Worm (Caenorhabditis elegans): ENCODE measurements around the gene W06F12.2.

ce11 chrIII:13678761-13679495 lies 52.6 kb downstream of the W06F12.2 start, which contains the start of gene sid-2:
- no peak for TF ChIP-seq pqm-1 (tag; optimal IDR thresholded peaks at IDR 0.05)
- no peak for TF ChIP-seq aly-2 (tag; optimal IDR thresholded peaks at IDR 0.05)
- no peak for TF ChIP-seq fos-1 (tag; optimal IDR thresholded peaks at IDR 0.05)
- no peak for TF ChIP-seq nhr-237 (tag; optimal IDR thresholded peaks at IDR 0.05)
- TF ChIP-seq ztf-4 (tag; optimal IDR thresholded peaks at IDR 0.05), result no peak
- TF ChIP-seq ceh-63 (GFP tag; optimal IDR thresholded peaks at IDR 0.05), result no peak
- no peak for TF ChIP-seq ceh-8 (GFP tag; optimal IDR thresholded peaks at IDR 0.05)
- no peak for TF ChIP-seq ztf-11 (tag; optimal IDR thresholded peaks at IDR 0.05)
- no peak for TF ChIP-seq egl-13 (tag; optimal IDR thresholded peaks at IDR 0.05)

All from whole organism, L1 larva.